Worm (Caenorhabditis elegans): ENCODE results near the gene Y50D4B.1.

ce11 chrV:1112180-1112579 is 578 bp upstream of the Y50D4B.1 start:
- TF ChIP-seq ztf-11 (tag; optimal IDR thresholded peaks at IDR 0.05): no peak
- no peak for TF ChIP-seq lsy-2 (tag; optimal IDR thresholded peaks at IDR 0.05)
- TF ChIP-seq elt-2 (tag; optimal IDR thresholded peaks at IDR 0.05): no peak
- no peak for TF ChIP-seq fkh-4 (tag; optimal IDR thresholded peaks at IDR 0.05; ENCODE audit: borderline replicate concordance)
- no peak for TF ChIP-seq pqm-1 (tag; optimal IDR thresholded peaks at IDR 0.05)
- no peak for TF ChIP-seq irx-1 (tag; optimal IDR thresholded peaks at IDR 0.05)
- no peak for TF ChIP-seq pag-3 (tag; optimal IDR thresholded peaks at IDR 0.05; ENCODE audit: borderline replicate concordance, insufficient read depth)
- TF ChIP-seq nhr-77 (tag; optimal IDR thresholded peaks at IDR 0.05): no peak
- no peak for TF ChIP-seq nhr-12 (tag; optimal IDR thresholded peaks at IDR 0.05)
- TF ChIP-seq F16B12.6 (tag; optimal IDR thresholded peaks at IDR 0.05): no peak
- TF ChIP-seq swsn-7 (tag; optimal IDR thresholded peaks at IDR 0.05): no peak
- TF ChIP-seq ceh-82 (tag; optimal IDR thresholded peaks at IDR 0.05): no peak

Data from whole organism, L1 larva.